Worm (Caenorhabditis elegans): ENCODE data around the gene Y59A8B.21.
"Not testable (repeated sequence)": the region's sequence is repeated elsewhere in the genome, so short reads cannot be mapped to it uniquely, and the experiment has no call there.

Y59A8B.21 gene

ce11 chrV:17978207-17978606 is 7.9 kb upstream of the Y59A8B.21 start:
- no peak for TF ChIP-seq W03F9.2 (tag; optimal IDR thresholded peaks at IDR 0.05)

- TF ChIP-seq W03F9.2 (tag; optimal IDR thresholded peaks at IDR 0.05) (no peak), him-1 (tag; optimal IDR thresholded peaks at IDR 0.05) (no peak), dao-5 (tag; optimal IDR thresholded peaks at IDR 0.05) (no peak)
These were observed 6.3 kb upstream of the Y59A8B.21 start, which contains the start of gene snx-6 for ce11 chrV:17979789-17980188. TSS of gene snx-6 (minus strand) at chrV:17980082.

- TF ChIP-seq dao-5 (tag; optimal IDR thresholded peaks at IDR 0.05) = no peak
- TF ChIP-seq W03F9.2 (tag; optimal IDR thresholded peaks at IDR 0.05) = no peak
- no peak for TF ChIP-seq him-1 (tag; optimal IDR thresholded peaks at IDR 0.05)
These were observed 4.3 kb upstream of the Y59A8B.21 start for ce11 chrV:17981732-17982131.

- TF ChIP-seq W03F9.2 (tag; optimal IDR thresholded peaks at IDR 0.05) (no peak), dao-5 (tag; optimal IDR thresholded peaks at IDR 0.05) (no peak), him-1 (tag; optimal IDR thresholded peaks at IDR 0.05) (no peak)
These were observed 3.1 kb upstream of the Y59A8B.21 start for ce11 chrV:17982935-17983334.

ce11 chrV:18001268-18001667 is 15.2 kb downstream of the Y59A8B.21 start, which contains the start of gene lon-8:
TSS of gene lon-8 (minus strand) at chrV:18001368.
- TF ChIP-seq him-1 (tag; optimal IDR thresholded peaks at IDR 0.05) (no peak), W03F9.2 (tag; optimal IDR thresholded peaks at IDR 0.05) (no peak), dao-5 (tag; optimal IDR thresholded peaks at IDR 0.05) (no peak)

ce11 chrV:18003876-18004275 is 17.8 kb downstream of the Y59A8B.21 start:
- TF ChIP-seq him-1 (tag; optimal IDR thresholded peaks at IDR 0.05) (no peak), W03F9.2 (tag; optimal IDR thresholded peaks at IDR 0.05) (no peak), dao-5 (tag; optimal IDR thresholded peaks at IDR 0.05) (no peak)

- not testable (repeated sequence) for TF ChIP-seq W03F9.2, him-1, dao-5 (tag; optimal IDR thresholded peaks at IDR 0.05)
These were observed 20.9 kb downstream of the Y59A8B.21 start, which contains the start of gene Y59A8B.19 for ce11 chrV:18006930-18007329. TSS of gene Y59A8B.19 (plus strand) at chrV:18007230.

- no peak for TF ChIP-seq W03F9.2 (tag; optimal IDR thresholded peaks at IDR 0.05)
- no peak for TF ChIP-seq him-1 (tag; optimal IDR thresholded peaks at IDR 0.05)
- TF ChIP-seq dao-5 (tag; optimal IDR thresholded peaks at IDR 0.05) = no peak
These were observed 22.6 kb downstream of the Y59A8B.21 start for ce11 chrV:18008680-18009079.

ce11 chrV:18010737-18011136 is 24.7 kb downstream of the Y59A8B.21 start, which contains the start of gene Y59A8B.26:
TSS of gene Y59A8B.26 (minus strand) at chrV:18010837.
- TF ChIP-seq dao-5, him-1, W03F9.2 (tag; optimal IDR thresholded peaks at IDR 0.05): not testable (repeated sequence)

- TF ChIP-seq W03F9.2 (tag; optimal IDR thresholded peaks at IDR 0.05) (no peak), dao-5 (tag; optimal IDR thresholded peaks at IDR 0.05) (no peak)
These were observed 28.1 kb downstream of the Y59A8B.21 start, which contains the start of gene srh-133 for ce11 chrV:18014116-18014515. TSS of gene srh-133 (minus strand) at chrV:18014216.

- TF ChIP-seq him-1 (tag; optimal IDR thresholded peaks at IDR 0.05) (no peak), W03F9.2 (tag; optimal IDR thresholded peaks at IDR 0.05) (no peak)
These were observed 31.2 kb downstream of the Y59A8B.21 start, which contains the start of gene srh-134 for ce11 chrV:18017226-18017625. TSS of gene srh-134 (minus strand) at chrV:18017326.

- TF ChIP-seq W03F9.2 (tag; optimal IDR thresholded peaks at IDR 0.05) = no peak
- TF ChIP-seq dao-5 (tag; optimal IDR thresholded peaks at IDR 0.05) = no peak
- TF ChIP-seq him-1 (tag; optimal IDR thresholded peaks at IDR 0.05) = no peak
These were observed 35.4 kb downstream of the Y59A8B.21 start for ce11 chrV:18021464-18021863.

ce11 chrV:18022179-18022578 is 36.1 kb downstream of the Y59A8B.21 start, which contains the start of gene prp-6:
TSS of gene prp-6 (plus strand) at chrV:18022479.
- no peak for TF ChIP-seq dao-5 (tag; optimal IDR thresholded peaks at IDR 0.05)
- TF ChIP-seq him-1 (tag; optimal IDR thresholded peaks at IDR 0.05) = no peak
- no peak for TF ChIP-seq W03F9.2 (tag; optimal IDR thresholded peaks at IDR 0.05)

- TF ChIP-seq him-1 (tag; optimal IDR thresholded peaks at IDR 0.05) (no peak), dao-5 (tag; optimal IDR thresholded peaks at IDR 0.05) (no peak), W03F9.2 (tag; optimal IDR thresholded peaks at IDR 0.05) (no peak)
These were observed 57.2 kb downstream of the Y59A8B.21 start, which contains the start of gene ebp-1 for ce11 chrV:18043271-18043670. TSS of gene ebp-1 (plus strand) at chrV:18043571.
